Fruit fly (Drosophila melanogaster) whole organism, embryonic: ENCODE measurements around the gene Hacd1.

Source experiments
- Aef1 ChIP-seq: fragments of 200-800 bp; sonication (Bioruptor generic); IDR thresholded peaks from 3 replicates; pipeline ENCODE4 v1.3.6; 2022; ENCODE audit warnings: missing biosample characterization, missing genetic modification characterization
- CG10321 ChIP-seq: fragments of 200-800 bp; sonication (Bioruptor generic); IDR thresholded peaks from 2 replicates; pipeline ENCODE4 v1.3.6; 2022; ENCODE audit warnings: missing biosample characterization, missing genetic modification characterization
- CG10543 ChIP-seq: fragments of 200-800 bp; sonication (Bioruptor generic); optimal IDR thresholded peaks from 3 replicates; lab custom pipeline; 2017; ENCODE audit warnings: missing biosample characterization, mild to moderate bottlenecking, missing genetic modification characterization, moderate library complexity
- CG12071 ChIP-seq: fragments of 200-800 bp; sonication (Bioruptor generic); optimal IDR thresholded peaks from 3 replicates; lab custom pipeline; 2018; ENCODE audit warnings: missing biosample characterization, mild to moderate bottlenecking, missing genetic modification characterization
- CG1233 ChIP-seq: fragments of 200-800 bp; sonication (Bioruptor generic); optimal IDR thresholded peaks from 4 replicates; lab custom pipeline; 2018; ENCODE audit warnings: missing biosample characterization, mild to moderate bottlenecking, missing genetic modification characterization
- CG14014 ChIP-seq: fragments of 200-800 bp; sonication (Bioruptor generic); IDR thresholded peaks from 2 replicates; pipeline ENCODE4 v1.3.6; 2022; ENCODE audit warnings: missing biosample characterization, missing genetic modification characterization
- CG14050 ChIP-seq: fragments of 200-800 bp; sonication (Bioruptor generic); IDR thresholded peaks from 3 replicates; pipeline ENCODE4 v1.3.6; 2022; ENCODE audit warnings: missing biosample characterization, missing genetic modification characterization
- CG1647 ChIP-seq: fragments of 200-800 bp; sonication (Bioruptor generic); optimal IDR thresholded peaks from 3 replicates; lab custom pipeline; 2016; ENCODE audit warnings: missing biosample characterization, missing genetic modification characterization
- CG18262 ChIP-seq: fragments of 200-800 bp; optimal IDR thresholded peaks from 3 replicates; lab custom pipeline; 2019; ENCODE audit warnings: missing biosample characterization, mild to moderate bottlenecking, missing genetic modification characterization, moderate library complexity
- CG18764 ChIP-seq: fragments of 200-800 bp; sonication (Bioruptor generic); optimal IDR thresholded peaks from 3 replicates; lab custom pipeline; 2016; ENCODE audit warnings: missing biosample characterization, missing genetic modification characterization
- CG31388 ChIP-seq: fragments of 200-800 bp; sonication (Bioruptor generic); optimal IDR thresholded peaks from 2 replicates; lab custom pipeline; 2016; ENCODE audit warnings: missing biosample characterization, missing genetic modification characterization
- CG32767 ChIP-seq: fragments of 200-800 bp; sonication (Bioruptor generic); IDR thresholded peaks from 2 replicates; pipeline ENCODE4 v1.3.6; 2022; ENCODE audit warnings: missing biosample characterization, missing genetic modification characterization
- CG3838 ChIP-seq: fragments of 200-800 bp; sonication (Bioruptor generic); optimal IDR thresholded peaks from 3 replicates; lab custom pipeline; 2016; ENCODE audit warnings: missing biosample characterization, missing genetic modification characterization
- CG3995 ChIP-seq: fragments of 200-800 bp; sonication (Bioruptor generic); optimal IDR thresholded peaks from 3 replicates; lab custom pipeline; 2016; ENCODE audit warnings: missing biosample characterization, missing genetic modification characterization
- CG4282 ChIP-seq: fragments of 200-800 bp; sonication (Bioruptor generic); optimal IDR thresholded peaks from 2 replicates; lab custom pipeline; 2016; ENCODE audit warnings: missing biosample characterization, missing genetic modification characterization
- CG4424 ChIP-seq: fragments of 200-800 bp; sonication (Bioruptor generic); optimal IDR thresholded peaks from 3 replicates; lab custom pipeline; 2016; ENCODE audit warnings: missing biosample characterization, missing genetic modification characterization
- CG6254 ChIP-seq: fragments of 200-800 bp; sonication (Bioruptor generic); optimal IDR thresholded peaks from 3 replicates; lab custom pipeline; 2017; ENCODE audit warnings: mild to moderate bottlenecking, missing biosample characterization, missing genetic modification reagents, missing genetic modification characterization
- CG7271 ChIP-seq: fragments of 200-800 bp; sonication (Bioruptor generic); optimal IDR thresholded peaks from 2 replicates; lab custom pipeline; 2018; ENCODE audit warnings: missing biosample characterization, mild to moderate bottlenecking, missing genetic modification characterization, moderate library complexity
- CG7745 ChIP-seq: fragments of 200-800 bp; sonication (Bioruptor generic); optimal IDR thresholded peaks from 2 replicates; lab custom pipeline; 2018; ENCODE audit warnings: missing biosample characterization, mild to moderate bottlenecking, missing genetic modification characterization, moderate library complexity
- CG8478 ChIP-seq: fragments of >200 bp; optimal IDR thresholded peaks from 2 replicates; lab custom pipeline; 2018
- CG9215 ChIP-seq: fragments of 200-800 bp; sonication (Bioruptor generic); IDR thresholded peaks from 2 replicates; pipeline ENCODE4 v1.3.6; 2022; ENCODE audit warnings: missing biosample characterization, missing genetic modification characterization
- CG9797 ChIP-seq: fragments of 200-800 bp; sonication (Bioruptor generic); optimal IDR thresholded peaks from 3 replicates; lab custom pipeline; 2018; ENCODE audit warnings: missing biosample characterization, mild to moderate bottlenecking, missing genetic modification characterization
- Dll ChIP-seq: fragments of 200-800 bp; sonication (Bioruptor generic); IDR thresholded peaks from 4 replicates; pipeline ENCODE4 v1.3.6; 2022; ENCODE audit warnings: missing biosample characterization, missing genetic modification characterization; ENCODE audit not compliant: partially characterized antibody
- Drgx ChIP-seq: fragments of 200-800 bp; sonication (Bioruptor generic); IDR thresholded peaks from 2 replicates; pipeline ENCODE4 v1.3.6; 2022; ENCODE audit warnings: missing biosample characterization, missing genetic modification characterization
- GATAe ChIP-seq: fragments of 200-800 bp; sonication (Bioruptor generic); conservative IDR thresholded peaks from 2 replicates; pipeline ENCODE4 v1.3.6; 2022; ENCODE audit warnings: missing biosample characterization, missing genetic modification characterization
- HHEX ChIP-seq: fragments of 200-800 bp; sonication (Bioruptor generic); optimal IDR thresholded peaks from 3 replicates; lab custom pipeline; 2017; ENCODE audit warnings: missing biosample characterization, mild to moderate bottlenecking, missing genetic modification characterization, missing genetic modification reagents
- Hr39 ChIP-seq: fragments of >200 bp; optimal IDR thresholded peaks from 2 replicates; lab custom pipeline; 2017
- Max ChIP-seq: fragments of 200-800 bp; sonication (Bioruptor generic); optimal IDR thresholded peaks from 2 replicates; lab custom pipeline; 2016; ENCODE audit warnings: missing biosample characterization, mild to moderate bottlenecking, missing genetic modification characterization
- Meics ChIP-seq: fragments of 200-800 bp; sonication (Bioruptor generic); optimal IDR thresholded peaks from 2 replicates; lab custom pipeline; 2017; ENCODE audit warnings: missing biosample characterization, mild to moderate bottlenecking, missing genetic modification characterization
- Ravus ChIP-seq: fragments of 200-800 bp; sonication (Bioruptor generic); IDR thresholded peaks from 2 replicates; pipeline ENCODE4 v1.3.6; 2022; ENCODE audit warnings: missing biosample characterization, missing genetic modification characterization
- Vsx1 ChIP-seq: fragments of 200-800 bp; sonication (Bioruptor generic); optimal IDR thresholded peaks from 2 replicates; lab custom pipeline; 2017; ENCODE audit warnings: missing biosample characterization, mild to moderate bottlenecking, missing genetic modification characterization, missing genetic modification reagents
- bsh ChIP-seq, 2 experiments: fragments of 200-800 bp; sonication (Bioruptor generic); optimal IDR thresholded peaks; 2 replicates each; lab custom pipeline; 2017 to 2018; ENCODE audit warnings: mild to moderate bottlenecking in 2 of 2, missing biosample characterization in 2 of 2, missing genetic modification characterization in 2 of 2, moderate library complexity in 1 of 2
- caup ChIP-seq: fragments of 200-800 bp; sonication (Bioruptor generic); optimal IDR thresholded peaks from 3 replicates; lab custom pipeline; 2017; ENCODE audit warnings: missing biosample characterization, mild to moderate bottlenecking, missing genetic modification characterization, moderate library complexity; ENCODE audit not compliant: severe bottlenecking
- ci ChIP-seq: fragments of 200-800 bp; sonication (Bioruptor generic); IDR thresholded peaks from 3 replicates; pipeline ENCODE4 v1.3.6; 2022; ENCODE audit warnings: missing biosample characterization, missing genetic modification characterization
- crol ChIP-seq: fragments of 200-800 bp; sonication (Bioruptor generic); IDR thresholded peaks from 2 replicates; pipeline ENCODE4 v1.3.6; 2022; ENCODE audit warnings: missing biosample characterization, missing genetic modification characterization
- danr ChIP-seq: fragments of 200-800 bp; sonication (Bioruptor generic); IDR thresholded peaks from 2 replicates; pipeline ENCODE4 v1.3.6; 2022; ENCODE audit warnings: missing biosample characterization, missing genetic modification characterization
- disco-r ChIP-seq: fragments of 200-800 bp; sonication (Bioruptor generic); optimal IDR thresholded peaks from 2 replicates; lab custom pipeline; 2016; ENCODE audit warnings: missing biosample characterization, missing genetic modification characterization
- dpn ChIP-seq, 2 experiments: fragments of 200-800 bp; sonication (Bioruptor generic); optimal IDR thresholded peaks; 3 replicates each; lab custom pipeline; 2016; ENCODE audit warnings: missing biosample characterization in 2 of 2, missing genetic modification characterization in 2 of 2
- eve ChIP-seq, 2 experiments: fragments of >200 bp; optimal IDR thresholded peaks; 2 replicates each; lab custom pipeline; 2017; ENCODE audit warnings: missing biosample characterization in 2 of 2, missing genetic modification characterization in 2 of 2
- fd102C ChIP-seq: fragments of 200-800 bp; sonication (Bioruptor generic); optimal IDR thresholded peaks from 2 replicates; lab custom pipeline; 2018; ENCODE audit warnings: missing biosample characterization, mild to moderate bottlenecking, missing genetic modification characterization, moderate library complexity
- fd3F ChIP-seq: fragments of 200-800 bp; sonication (Bioruptor generic); optimal IDR thresholded peaks from 2 replicates; lab custom pipeline; 2018; ENCODE audit warnings: missing biosample characterization, mild to moderate bottlenecking, missing genetic modification characterization, moderate library complexity
- fd96Cb ChIP-seq: fragments of 200-800 bp; sonication (Bioruptor generic); optimal IDR thresholded peaks from 2 replicates; lab custom pipeline; 2018; ENCODE audit warnings: missing biosample characterization, mild to moderate bottlenecking, missing genetic modification characterization, moderate library complexity
- ind ChIP-seq: fragments of 200-800 bp; sonication (Bioruptor generic); optimal IDR thresholded peaks from 3 replicates; lab custom pipeline; 2016; ENCODE audit warnings: missing biosample characterization, missing genetic modification characterization
- knrl ChIP-seq: fragments of 200-800 bp; sonication (Bioruptor generic); IDR thresholded peaks from 3 replicates; pipeline ENCODE4 v1.3.6; 2022; ENCODE audit warnings: missing biosample characterization, missing genetic modification characterization; ENCODE audit not compliant: partially characterized antibody
- org-1 ChIP-seq: fragments of 200-800 bp; sonication (Bioruptor generic); optimal IDR thresholded peaks from 2 replicates; lab custom pipeline; 2017; ENCODE audit warnings: missing biosample characterization, missing genetic modification characterization
- pros ChIP-seq: fragments of 200-800 bp; sonication (Bioruptor generic); optimal IDR thresholded peaks from 3 replicates; lab custom pipeline; 2019; ENCODE audit warnings: missing biosample characterization, mild to moderate bottlenecking, missing genetic modification characterization, moderate library complexity
- seq ChIP-seq: fragments of 200-800 bp; sonication (Bioruptor generic); IDR thresholded peaks from 2 replicates; pipeline ENCODE4 v1.3.6; 2022; ENCODE audit warnings: missing biosample characterization, missing genetic modification characterization
- sr ChIP-seq: fragments of 200-800 bp; sonication (Bioruptor generic); IDR thresholded peaks from 3 replicates; pipeline ENCODE4 v1.3.6; 2022; ENCODE audit warnings: missing biosample characterization, missing genetic modification characterization
- unpg ChIP-seq: fragments of 200-800 bp; sonication (Bioruptor generic); optimal IDR thresholded peaks from 3 replicates; lab custom pipeline; 2018; ENCODE audit warnings: missing biosample characterization, mild to moderate bottlenecking, missing genetic modification characterization, moderate library complexity
- vfl ChIP-seq: fragments of 200-800 bp; sonication (Bioruptor generic); optimal IDR thresholded peaks from 2 replicates; lab custom pipeline; 2016; ENCODE audit warnings: missing biosample characterization, missing genetic modification characterization
- wor ChIP-seq: fragments of 200-800 bp; sonication (Bioruptor generic); IDR thresholded peaks from 2 replicates; pipeline ENCODE4 v1.3.6; 2022; ENCODE audit warnings: missing biosample characterization, missing genetic modification characterization
- zen2 ChIP-seq: fragments of 200-800 bp; sonication (Bioruptor generic); IDR thresholded peaks from 3 replicates; pipeline ENCODE4 v1.3.6; 2022; ENCODE audit warnings: missing biosample characterization, missing genetic modification characterization; ENCODE audit not compliant: partially characterized antibody

Gene Hacd1

dm6 chr2L:11987945-11988344 lies 14.1 kb downstream of the Hacd1 start, which contains the start of the genes CG6686 and CG34163 (continued):
- TF ChIP-seq pros: no peak
- no peak for TF ChIP-seq org-1 (GFP tag; lab: Kevin White, UChicago)
- no peak for TF ChIP-seq CG14014
- no peak for TF ChIP-seq zen2 (GFP tag; lab: Robert Waterston, UW)
- no peak for TF ChIP-seq CG12071 (GFP tag; lab: Kevin White, UChicago)
- TF ChIP-seq ci (GFP tag; lab: Robert Waterston, UW): no peak
- TF ChIP-seq CG1647 (GFP tag; lab: Kevin White, UChicago): peak; percentile 8
- peak; percentile 24 for TF ChIP-seq CG18262
- TF ChIP-seq vfl (GFP tag; lab: Kevin White, UChicago): peak; percentile 41
- TF ChIP-seq wor (GFP tag; lab: Robert Waterston, UW): no peak
- no peak for TF ChIP-seq CG10321 (GFP tag; lab: Robert Waterston, UW)
- TF ChIP-seq CG32767 (GFP tag; lab: Robert Waterston, UW): no peak
- peak; percentile 52 for TF ChIP-seq unpg
- 0 out of 3 replicates have a peak, but pooled peaks have one; percentile 21 for TF ChIP-seq knrl (GFP tag; lab: Robert Waterston, UW)
- TF ChIP-seq disco-r (GFP tag; lab: Kevin White, UChicago): no peak
- no peak for TF ChIP-seq CG31388 (GFP tag; lab: Kevin White, UChicago)
- peak; percentile 8 for TF ChIP-seq caup (GFP tag; lab: Kevin White, UChicago)
- no peak for TF ChIP-seq crol (GFP tag; lab: Robert Waterston, UW)
- TF ChIP-seq ind (GFP tag; lab: Kevin White, UChicago): peak; percentile 12
- no peak for TF ChIP-seq CG7745 (tag; lab: Kevin White, UChicago)
- peak; percentile 47 for TF ChIP-seq Meics (GFP tag; lab: Kevin White, UChicago)
- TF ChIP-seq Aef1 (GFP tag; lab: Robert Waterston, UW): no peak
- no peak for TF ChIP-seq CG8478 (lab: Kevin White, UChicago)
- TF ChIP-seq CG3995: peak; percentile 31
- peak in 1 of 2 experiments; percentile 14 for TF ChIP-seq bsh (GFP tag; optimal IDR thresholded peaks at IDR 0.05; lab: Kevin White, UChicago)
- no peak for TF ChIP-seq Vsx1 (GFP tag; lab: Kevin White, UChicago)
- TF ChIP-seq CG4424: peak; percentile 25
- 0 out of 4 replicates have a peak, but pooled peaks have one; percentile 35 for TF ChIP-seq Dll (GFP tag; lab: Robert Waterston, UW)
- no peak for TF ChIP-seq CG14050 (GFP tag; lab: Robert Waterston, UW)
- TF ChIP-seq sr (GFP tag; lab: Robert Waterston, UW): no peak
- TF ChIP-seq HHEX (GFP tag; lab: Kevin White, UChicago): no peak
- TF ChIP-seq Drgx (GFP tag; lab: Robert Waterston, UW): no peak
- TF ChIP-seq fd3F (GFP tag; lab: Kevin White, UChicago): no peak
- TF ChIP-seq CG6254 (GFP tag; lab: Kevin White, UChicago): peak; percentile 19
- TF ChIP-seq CG4282 (GFP tag; lab: Kevin White, UChicago): no peak
- TF ChIP-seq danr (GFP tag; lab: Robert Waterston, UW): no peak
- no peak for TF ChIP-seq Ravus
- TF ChIP-seq CG9797: peak; percentile 74
- no peak for TF ChIP-seq fd96Cb (tag; lab: Kevin White, UChicago)
- TF ChIP-seq CG1233 (GFP tag; lab: Kevin White, UChicago): no peak
- TF ChIP-seq Hr39: no peak
- TF ChIP-seq Max (GFP tag; lab: Kevin White, UChicago): peak; percentile 78
- TF ChIP-seq CG18764: peak; percentile 14
- no peak for TF ChIP-seq fd102C (GFP tag; lab: Kevin White, UChicago)
- TF ChIP-seq CG3838 (GFP tag; lab: Kevin White, UChicago): peak; percentile 7
- TF ChIP-seq dpn (GFP tag; optimal IDR thresholded peaks at IDR 0.05; lab: Kevin White, UChicago): peak; percentile 20 to 44
- no peak for TF ChIP-seq eve (GFP tag; optimal IDR thresholded peaks at IDR 0.05; lab: Kevin White, UChicago)
- TF ChIP-seq seq: no peak
- TF ChIP-seq CG7271 (tag; lab: Kevin White, UChicago): peak; percentile 61
- no peak for TF ChIP-seq CG9215 (GFP tag; lab: Robert Waterston, UW)
- peak; percentile 1 for TF ChIP-seq CG10543 (GFP tag; lab: Kevin White, UChicago)
- TF ChIP-seq GATAe (GFP tag; lab: Robert Waterston, UW): no peak
